Worm (Caenorhabditis elegans) whole organism, early embryonic: Measurements from ENCODE around the gene T04A6.2.

Source experiments
- B0310.2 ChIP-seq: sonication (generic microtip); optimal IDR thresholded peaks from 2 replicates; lab custom pipeline; 2016; ENCODE audit warnings: mild to moderate bottlenecking, missing genetic modification characterization, missing compliant biosample characterization
- aly-1 ChIP-seq: sonication (generic microtip); optimal IDR thresholded peaks from 2 replicates; lab custom pipeline; 2016; ENCODE audit warnings: missing genetic modification characterization, missing compliant biosample characterization
- ama-1 ChIP-seq: fragments of 150-350 bp; optimal IDR thresholded peaks from 2 replicates; lab custom pipeline; 2014
- ets-7 ChIP-seq: sonication (generic microtip); optimal IDR thresholded peaks from 2 replicates; lab custom pipeline; 2016; ENCODE audit warnings: missing genotype, missing genetic modification characterization, missing compliant biosample characterization
- hmg-4 ChIP-seq: fragments of 200-800 bp; sonication (Bioruptor generic); optimal IDR thresholded peaks from 2 replicates; lab custom pipeline; 2018; ENCODE audit warnings: mild to moderate bottlenecking, missing genetic modification characterization, missing compliant biosample characterization
- sea-1 ChIP-seq: fragments of 200-800 bp; sonication (Bioruptor generic); conservative IDR thresholded peaks from 2 replicates; pipeline ENCODE4 v1.3.6; 2022; ENCODE audit warnings: missing genetic modification characterization, missing compliant biosample characterization
- tbx-11 ChIP-seq: fragments of 200-800 bp; sonication (Bioruptor generic); IDR thresholded peaks from 2 replicates; pipeline ENCODE4 v1.3.6; 2022; ENCODE audit warnings: missing genetic modification characterization, missing compliant biosample characterization

DNA sequence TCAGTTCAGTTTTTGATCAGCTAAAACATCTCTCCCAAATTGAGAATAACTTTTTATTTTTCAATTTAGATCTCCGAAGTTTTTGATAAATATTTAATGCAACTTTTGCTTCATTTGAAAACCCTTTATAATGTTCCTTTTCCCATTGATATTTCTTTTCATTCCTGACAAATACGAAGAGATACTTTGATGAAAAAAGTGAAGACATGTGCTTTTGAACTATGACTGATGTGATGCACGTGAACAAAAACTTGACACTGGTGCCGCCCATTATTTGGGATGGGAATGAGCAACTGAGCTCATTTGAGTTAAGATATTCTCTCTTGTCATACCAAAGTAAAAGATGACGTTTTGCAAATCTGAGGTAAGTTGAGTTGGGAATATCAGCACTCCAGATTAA, 1.6 kb downstream of the T04A6.2 start, which contains the start of gene T04A6.1:
- TF ChIP-seq ama-1, result no peak
- no peak for TF ChIP-seq B0310.2 (tag; lab: Kevin White, UChicago)
- no peak for TF ChIP-seq ets-7 (tag; lab: Kevin White, UChicago)
- no peak for TF ChIP-seq sea-1
- TF ChIP-seq aly-1 (tag; lab: Kevin White, UChicago), result no peak
- TF ChIP-seq tbx-11, result no peak
- TF ChIP-seq hmg-4 (GFP tag; lab: Kevin White, UChicago), result no peak
